Fruit fly (Drosophila melanogaster) whole organism, embryonic: ENCODE measurements around the gene CG43402.
A peak's percentile ranks its signal among the peaks of the same experiment; 100 is the strongest.

Source experiments
- Abd-B ChIP-seq: fragments of 200-800 bp; sonication (Bioruptor generic); optimal IDR thresholded peaks from 2 replicates; lab custom pipeline; 2018; ENCODE audit warnings: missing biosample characterization, mild to moderate bottlenecking, missing genetic modification characterization, moderate library complexity
- BEAF-32 ChIP-seq: fragments of 200-800 bp; sonication (Bioruptor generic); optimal IDR thresholded peaks from 3 replicates; lab custom pipeline; 2017; ENCODE audit warnings: missing biosample characterization, missing genetic modification characterization, mild to moderate bottlenecking, moderate library complexity, missing genetic modification reagents
- Blimp-1 ChIP-seq: fragments of 200-800 bp; sonication (Bioruptor generic); optimal IDR thresholded peaks from 3 replicates; lab custom pipeline; 2018; ENCODE audit warnings: missing biosample characterization, missing genetic modification characterization, mild to moderate bottlenecking, moderate library complexity, missing genetic modification reagents
- C15 ChIP-seq: fragments of 200-800 bp; sonication (Bioruptor generic); IDR thresholded peaks from 3 replicates; pipeline ENCODE4 v1.3.6; 2022; ENCODE audit warnings: missing biosample characterization, missing genetic modification characterization
- CG10147 ChIP-seq: fragments of 200-800 bp; sonication (Bioruptor generic); optimal IDR thresholded peaks from 2 replicates; lab custom pipeline; 2019; ENCODE audit warnings: missing biosample characterization, mild to moderate bottlenecking, missing genetic modification characterization, moderate library complexity
- CG1024 ChIP-seq: fragments of 200-800 bp; sonication (Bioruptor generic); IDR thresholded peaks from 2 replicates; pipeline ENCODE4 v1.3.6; 2022; ENCODE audit warnings: missing biosample characterization, missing genetic modification characterization
- CG10431 ChIP-seq: fragments of 200-800 bp; sonication (Bioruptor generic); optimal IDR thresholded peaks from 3 replicates; lab custom pipeline; 2018; ENCODE audit warnings: missing biosample characterization, mild to moderate bottlenecking, missing genetic modification characterization
- CG1602 ChIP-seq: fragments of 200-800 bp; sonication (Bioruptor generic); optimal IDR thresholded peaks from 3 replicates; lab custom pipeline; 2016; ENCODE audit warnings: missing biosample characterization, missing genetic modification characterization
- CG17829 ChIP-seq: fragments of 200-800 bp; optimal IDR thresholded peaks from 2 replicates; lab custom pipeline; 2019; ENCODE audit warnings: missing biosample characterization, mild to moderate bottlenecking, missing genetic modification characterization, moderate library complexity
- CG17912 ChIP-seq: fragments of 200-800 bp; sonication (Bioruptor generic); optimal IDR thresholded peaks from 2 replicates; lab custom pipeline; 2018; ENCODE audit warnings: missing biosample characterization, mild to moderate bottlenecking, missing genetic modification characterization
- CG18476 ChIP-seq: fragments of 200-800 bp; sonication (Bioruptor generic); optimal IDR thresholded peaks from 2 replicates; lab custom pipeline; 2016; ENCODE audit warnings: missing biosample characterization, mild to moderate bottlenecking, missing genetic modification characterization
- CG2875 ChIP-seq: fragments of 200-800 bp; sonication (Bioruptor generic); optimal IDR thresholded peaks from 2 replicates; lab custom pipeline; 2017; ENCODE audit warnings: missing biosample characterization, mild to moderate bottlenecking, missing genetic modification characterization, missing genetic modification reagents
- CG32532 ChIP-seq: fragments of 200-800 bp; sonication (Bioruptor generic); IDR thresholded peaks from 2 replicates; pipeline ENCODE4 v1.3.6; 2022; ENCODE audit warnings: missing biosample characterization, missing genetic modification characterization
- CG33213 ChIP-seq: fragments of 200-800 bp; sonication (Bioruptor generic); optimal IDR thresholded peaks from 3 replicates; lab custom pipeline; 2016; ENCODE audit warnings: missing biosample characterization, missing genetic modification characterization
- CG34376 ChIP-seq: fragments of 200-800 bp; sonication (Bioruptor generic); optimal IDR thresholded peaks from 2 replicates; lab custom pipeline; 2018; ENCODE audit warnings: missing biosample characterization, mild to moderate bottlenecking, missing genetic modification characterization
- CG34422 ChIP-seq: fragments of 200-800 bp; sonication (Bioruptor generic); IDR thresholded peaks from 3 replicates; pipeline ENCODE4 v1.3.6; 2022; ENCODE audit warnings: missing biosample characterization, missing genetic modification characterization
- CG3847 ChIP-seq: fragments of 200-800 bp; sonication (Bioruptor generic); IDR thresholded peaks from 2 replicates; pipeline ENCODE4 v1.3.6; 2022; ENCODE audit warnings: missing biosample characterization, missing genetic modification characterization
- CG42726 ChIP-seq: fragments of 200-800 bp; sonication (Bioruptor generic); IDR thresholded peaks from 2 replicates; pipeline ENCODE4 v1.3.6; 2022; ENCODE audit warnings: missing biosample characterization, missing genetic modification characterization; ENCODE audit not compliant: partially characterized antibody
- CG5245 ChIP-seq: fragments of 200-800 bp; sonication (Bioruptor generic); optimal IDR thresholded peaks from 3 replicates; lab custom pipeline; 2016; ENCODE audit warnings: missing biosample characterization, missing genetic modification characterization
- CG7928 ChIP-seq: fragments of 200-800 bp; sonication (Bioruptor generic); optimal IDR thresholded peaks from 2 replicates; lab custom pipeline; 2017; ENCODE audit warnings: missing biosample characterization, mild to moderate bottlenecking, missing genetic modification characterization
- CG7963 ChIP-seq: fragments of 200-800 bp; sonication (Bioruptor generic); IDR thresholded peaks from 3 replicates; pipeline ENCODE4 v1.3.6; 2022; ENCODE audit warnings: missing biosample characterization, missing genetic modification characterization; ENCODE audit not compliant: partially characterized antibody
- Dek ChIP-seq: fragments of 200-800 bp; sonication (Bioruptor generic); optimal IDR thresholded peaks from 3 replicates; lab custom pipeline; 2019; ENCODE audit warnings: missing biosample characterization, mild to moderate bottlenecking, missing genetic modification characterization, moderate library complexity
- E2f1 ChIP-seq: fragments of 200-800 bp; sonication (Bioruptor generic); IDR thresholded peaks from 2 replicates; pipeline ENCODE4 v1.3.6; 2022; ENCODE audit warnings: missing biosample characterization, missing genetic modification characterization
- Hr78 ChIP-seq, 2 experiments: fragments of 200-800 bp in 1 of 2; fragments of >200 bp in 1 of 2; sonication (Bioruptor generic) in 1 of 2; optimal IDR thresholded peaks; 2 replicates each; lab custom pipeline; 2017 to 2019; ENCODE audit warnings: missing biosample characterization in 2 of 2, missing genetic modification characterization in 2 of 2, mild to moderate bottlenecking in 1 of 2, moderate library complexity in 1 of 2
- MESR4 ChIP-seq: fragments of 200-800 bp; sonication (Bioruptor generic); optimal IDR thresholded peaks from 2 replicates; lab custom pipeline; 2018; ENCODE audit warnings: missing biosample characterization, mild to moderate bottlenecking, missing genetic modification characterization, moderate library complexity
- MTF-1 ChIP-seq: fragments of 200-800 bp; sonication (Bioruptor generic); optimal IDR thresholded peaks from 2 replicates; lab custom pipeline; 2018; ENCODE audit warnings: missing biosample characterization, mild to moderate bottlenecking, missing genetic modification characterization, borderline replicate concordance
- NC2α ChIP-seq: fragments of 200-800 bp; sonication (Bioruptor generic); optimal IDR thresholded peaks from 2 replicates; lab custom pipeline; 2016; ENCODE audit warnings: missing biosample characterization, missing genetic modification characterization
- Neu2 ChIP-seq: fragments of 200-800 bp; sonication (Bioruptor generic); optimal IDR thresholded peaks from 3 replicates; lab custom pipeline; 2016; ENCODE audit warnings: missing biosample characterization, missing genetic modification characterization, borderline replicate concordance
- Sin3A ChIP-seq: fragments of >200 bp; optimal IDR thresholded peaks from 2 replicates; lab custom pipeline; 2018
- Six4 ChIP-seq: fragments of 200-800 bp; sonication (Bioruptor generic); optimal IDR thresholded peaks from 2 replicates; lab custom pipeline; 2016; ENCODE audit warnings: missing biosample characterization, missing genetic modification characterization
- Taf1 ChIP-seq: fragments of 200-800 bp; sonication (Bioruptor generic); IDR thresholded peaks from 2 replicates; pipeline ENCODE4 v1.3.6; 2022; ENCODE audit warnings: missing biosample characterization, missing genetic modification characterization
- Trl ChIP-seq, 3 experiments: fragments of >200 bp in 2 of 3; fragments of 200-800 bp in 1 of 3; sonication (Bioruptor generic) in 1 of 3; optimal IDR thresholded peaks; 2 replicates in 1 of 3; 3 replicates in 2 of 3; lab custom pipeline; 2016 to 2017; ENCODE audit warnings: missing biosample characterization in 1 of 3, missing genetic modification characterization in 1 of 3
- ab ChIP-seq: fragments of 200-800 bp; sonication (Bioruptor generic); optimal IDR thresholded peaks from 2 replicates; lab custom pipeline; 2016; ENCODE audit warnings: missing biosample characterization, missing genetic modification characterization
- br ChIP-seq: fragments of >200 bp; optimal IDR thresholded peaks from 2 replicates; lab custom pipeline; 2017
- bsh ChIP-seq, 2 experiments: fragments of 200-800 bp; sonication (Bioruptor generic); optimal IDR thresholded peaks; 2 replicates each; lab custom pipeline; 2017 to 2018; ENCODE audit warnings: mild to moderate bottlenecking in 2 of 2, missing biosample characterization in 2 of 2, missing genetic modification characterization in 2 of 2, moderate library complexity in 1 of 2
- caup ChIP-seq: fragments of 200-800 bp; sonication (Bioruptor generic); optimal IDR thresholded peaks from 3 replicates; lab custom pipeline; 2017; ENCODE audit warnings: missing biosample characterization, mild to moderate bottlenecking, missing genetic modification characterization, moderate library complexity; ENCODE audit not compliant: severe bottlenecking
- crp ChIP-seq, 2 experiments: fragments of 200-800 bp; sonication (Bioruptor generic); optimal IDR thresholded peaks; 2 replicates in 1 of 2; 3 replicates in 1 of 2; lab custom pipeline; 2017; ENCODE audit warnings: missing biosample characterization in 2 of 2, missing genetic modification characterization in 2 of 2, mild to moderate bottlenecking in 1 of 2, moderate library complexity in 1 of 2
- dpn ChIP-seq, 2 experiments: fragments of 200-800 bp; sonication (Bioruptor generic); optimal IDR thresholded peaks; 3 replicates each; lab custom pipeline; 2016; ENCODE audit warnings: missing biosample characterization in 2 of 2, missing genetic modification characterization in 2 of 2
- emc ChIP-seq: fragments of 200-800 bp; sonication (Bioruptor generic); optimal IDR thresholded peaks from 2 replicates; lab custom pipeline; 2016; ENCODE audit warnings: missing biosample characterization, missing genetic modification characterization
- exex ChIP-seq: fragments of 200-800 bp; sonication (Bioruptor generic); optimal IDR thresholded peaks from 4 replicates; lab custom pipeline; 2018; ENCODE audit warnings: missing biosample characterization, mild to moderate bottlenecking, missing genetic modification characterization, moderate library complexity
- lab ChIP-seq: fragments of 200-800 bp; sonication (Bioruptor generic); optimal IDR thresholded peaks from 3 replicates; lab custom pipeline; 2017; ENCODE audit warnings: missing biosample characterization, missing genetic modification characterization, mild to moderate bottlenecking, moderate library complexity, missing genetic modification reagents
- mam ChIP-seq: fragments of 200-800 bp; sonication (Bioruptor generic); optimal IDR thresholded peaks from 3 replicates; lab custom pipeline; 2016; ENCODE audit warnings: missing biosample characterization, missing genetic modification characterization
- mld ChIP-seq: fragments of 200-800 bp; sonication (Bioruptor generic); IDR thresholded peaks from 3 replicates; pipeline ENCODE4 v1.3.6; 2022; ENCODE audit warnings: missing biosample characterization, missing genetic modification characterization; ENCODE audit not compliant: partially characterized antibody
- org-1 ChIP-seq: fragments of 200-800 bp; sonication (Bioruptor generic); optimal IDR thresholded peaks from 2 replicates; lab custom pipeline; 2017; ENCODE audit warnings: missing biosample characterization, missing genetic modification characterization
- sc ChIP-seq, 3 experiments: fragments of >200 bp in 2 of 3; fragments of 200-800 bp in 1 of 3; sonication (Bioruptor generic) in 1 of 3; optimal IDR thresholded peaks; 2 replicates in 2 of 3; 3 replicates in 1 of 3; lab custom pipeline; 2017; ENCODE audit warnings: mild to moderate bottlenecking in 1 of 3, missing biosample characterization in 1 of 3, missing genetic modification characterization in 1 of 3, missing genetic modification reagents in 1 of 3
- sd ChIP-seq: fragments of 200-800 bp; sonication (Bioruptor generic); optimal IDR thresholded peaks from 3 replicates; lab custom pipeline; 2018; ENCODE audit warnings: missing biosample characterization, mild to moderate bottlenecking, missing genetic modification characterization, moderate library complexity
- sob ChIP-seq: fragments of 200-800 bp; sonication (Bioruptor generic); IDR thresholded peaks from 2 replicates; pipeline ENCODE4 v1.3.6; 2022; ENCODE audit warnings: missing biosample characterization, missing genetic modification characterization
- usp ChIP-seq: fragments of >200 bp; optimal IDR thresholded peaks from 2 replicates; lab custom pipeline; 2017; ENCODE audit warnings: missing biosample characterization, missing genetic modification characterization
- zen ChIP-seq: fragments of 200-800 bp; sonication (Bioruptor generic); optimal IDR thresholded peaks from 3 replicates; lab custom pipeline; 2018; ENCODE audit warnings: missing biosample characterization, mild to moderate bottlenecking, missing genetic modification characterization, moderate library complexity

CG43402 gene

DNA sequence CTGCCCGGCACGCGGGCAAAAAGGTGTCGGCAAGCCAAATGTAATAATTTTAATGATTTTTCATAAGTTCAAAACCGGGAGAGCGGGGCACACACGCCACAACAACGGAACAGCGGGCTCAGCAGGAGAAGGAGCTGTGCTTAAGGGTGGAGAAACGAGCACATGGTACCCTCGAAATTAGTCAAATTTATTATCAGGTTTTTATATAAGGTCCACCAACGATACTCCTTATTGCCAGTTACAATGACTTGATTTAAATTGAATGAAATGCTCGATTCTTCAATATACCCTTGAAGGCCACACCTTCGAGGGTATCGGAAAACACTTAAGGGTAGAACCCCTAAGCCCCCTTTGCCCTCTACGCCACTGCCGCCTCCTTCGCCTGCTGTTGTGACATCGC, 31.0 kb downstream of the CG43402 start (continued):
- TF ChIP-seq C15 (GFP tag; lab: Robert Waterston, UW) (no peak), CG7928 (no peak), emc (no peak), Trl (optimal IDR thresholded peaks at IDR 0.05; lab: Kevin White, UChicago) (no peak), Trl (GFP tag; optimal IDR thresholded peaks at IDR 0.05; lab: Kevin White, UChicago) (peak; percentile 2), Hr78 (GFP tag; optimal IDR thresholded peaks at IDR 0.05; lab: Kevin White, UChicago) (no peak), CG3847 (GFP tag; lab: Robert Waterston, UW) (0 out of 2 replicates have a peak, but pooled peaks have one; percentile 12), MESR4 (no peak), dpn (GFP tag; optimal IDR thresholded peaks at IDR 0.05; lab: Kevin White, UChicago) (peak; percentile 5 to 18), Abd-B (no peak), BEAF-32 (no peak), Taf1 (GFP tag; lab: Robert Waterston, UW) (no peak), br (lab: Kevin White, UChicago) (no peak), CG18476 (GFP tag; lab: Kevin White, UChicago) (no peak), usp (GFP tag; lab: Kevin White, UChicago) (no peak), CG34376 (no peak), Neu2 (GFP tag; lab: Kevin White, UChicago) (no peak), Blimp-1 (GFP tag; lab: Kevin White, UChicago) (peak; percentile 44), CG42726 (GFP tag; lab: Robert Waterston, UW) (no peak), CG2875 (GFP tag; lab: Kevin White, UChicago) (peak; percentile 21), Six4 (GFP tag; lab: Kevin White, UChicago) (no peak), CG1602 (GFP tag; lab: Kevin White, UChicago) (peak; percentile 18), org-1 (no peak), bsh (GFP tag; optimal IDR thresholded peaks at IDR 0.05; lab: Kevin White, UChicago) (peak in 1 of 2 experiments; percentile 55), CG7963 (GFP tag; lab: Robert Waterston, UW) (no peak), CG5245 (no peak), NC2α (GFP tag; lab: Kevin White, UChicago) (no peak), sob (GFP tag; lab: Robert Waterston, UW) (peak; percentile 49; the same call in 1 of the 2 replicates), CG10147 (GFP tag; lab: Kevin White, UChicago) (no peak), CG17912 (GFP tag; lab: Kevin White, UChicago) (no peak), CG32532 (GFP tag; lab: Robert Waterston, UW) (peak; percentile 45; the same call in 1 of the 2 replicates), Dek (tag; lab: Kevin White, UChicago) (no peak), mam (peak; percentile 41), mld (GFP tag; lab: Robert Waterston, UW) (no peak), CG17829 (tag; lab: Kevin White, UChicago) (peak; percentile 70), CG34422 (GFP tag; lab: Robert Waterston, UW) (no peak), lab (GFP tag; lab: Kevin White, UChicago) (peak; percentile 43), crp (GFP tag; optimal IDR thresholded peaks at IDR 0.05; lab: Kevin White, UChicago) (no peak), CG10431 (GFP tag; lab: Kevin White, UChicago) (no peak), ab (GFP tag; lab: Kevin White, UChicago) (no peak), zen (tag; lab: Kevin White, UChicago) (peak; percentile 18), CG33213 (no peak), CG1024 (GFP tag; lab: Robert Waterston, UW) (no peak), caup (GFP tag; lab: Kevin White, UChicago) (no peak), E2f1 (GFP tag; lab: Robert Waterston, UW) (peak; percentile 64), MTF-1 (GFP tag; lab: Kevin White, UChicago) (no peak), Sin3A (lab: Kevin White, UChicago) (no peak), sd (tag; lab: Kevin White, UChicago) (no peak), exex (no peak), sc (optimal IDR thresholded peaks at IDR 0.05; lab: Kevin White, UChicago) (no peak), sc (GFP tag; optimal IDR thresholded peaks at IDR 0.05; lab: Kevin White, UChicago) (peak; percentile 16)
